Fruit fly (Drosophila melanogaster) whole organism, embryonic: ENCODE measurements around the gene CG6420.

Experiments used
- Ada2b ChIP-seq: fragments of 200-800 bp; sonication (Bioruptor generic); IDR thresholded peaks from 2 replicates; pipeline ENCODE4 v1.3.6; 2022; ENCODE audit warnings: missing biosample characterization, missing genetic modification characterization
- Atf6 ChIP-seq: fragments of 200-800 bp; sonication (Bioruptor generic); IDR thresholded peaks from 2 replicates; pipeline ENCODE4 v1.3.6; 2022; ENCODE audit warnings: missing biosample characterization, missing genetic modification characterization
- B-H1 ChIP-seq: fragments of 200-800 bp; sonication (Bioruptor generic); IDR thresholded peaks from 3 replicates; pipeline ENCODE4 v1.3.6; 2022; ENCODE audit warnings: missing biosample characterization, missing genetic modification characterization
- CG10209 ChIP-seq: fragments of 200-800 bp; sonication (Bioruptor generic); optimal IDR thresholded peaks from 3 replicates; lab custom pipeline; 2017; ENCODE audit warnings: missing biosample characterization, mild to moderate bottlenecking, missing genetic modification characterization, missing genetic modification reagents
- CG10462 ChIP-seq: fragments of 200-800 bp; sonication (Bioruptor generic); optimal IDR thresholded peaks from 2 replicates; lab custom pipeline; 2016; ENCODE audit warnings: missing biosample characterization, missing genetic modification characterization
- CG11504 ChIP-seq: fragments of 200-800 bp; sonication (Bioruptor generic); optimal IDR thresholded peaks from 3 replicates; lab custom pipeline; 2019; ENCODE audit warnings: missing biosample characterization, mild to moderate bottlenecking, missing genetic modification characterization, moderate library complexity
- CG11696 ChIP-seq: fragments of 200-800 bp; sonication (Bioruptor generic); IDR thresholded peaks from 2 replicates; pipeline ENCODE4 v1.3.6; 2022; ENCODE audit warnings: missing biosample characterization, missing genetic modification characterization
- CG12104 ChIP-seq: fragments of 200-800 bp; sonication (Bioruptor generic); optimal IDR thresholded peaks from 3 replicates; lab custom pipeline; 2016; ENCODE audit warnings: missing biosample characterization, missing genetic modification characterization
- CG12219 ChIP-seq: fragments of 200-800 bp; sonication (Bioruptor generic); optimal IDR thresholded peaks from 3 replicates; lab custom pipeline; 2018; ENCODE audit warnings: missing biosample characterization, mild to moderate bottlenecking, missing genetic modification characterization
- CG1233 ChIP-seq: fragments of 200-800 bp; sonication (Bioruptor generic); optimal IDR thresholded peaks from 4 replicates; lab custom pipeline; 2018; ENCODE audit warnings: missing biosample characterization, mild to moderate bottlenecking, missing genetic modification characterization
- CG12744 ChIP-seq: fragments of 200-800 bp; sonication (Bioruptor generic); optimal IDR thresholded peaks from 2 replicates; lab custom pipeline; 2016; ENCODE audit warnings: missing biosample characterization, missing genetic modification characterization
- CG14050 ChIP-seq: fragments of 200-800 bp; sonication (Bioruptor generic); IDR thresholded peaks from 3 replicates; pipeline ENCODE4 v1.3.6; 2022; ENCODE audit warnings: missing biosample characterization, missing genetic modification characterization
- CG14710 ChIP-seq: fragments of 200-800 bp; sonication (Bioruptor generic); optimal IDR thresholded peaks from 3 replicates; lab custom pipeline; 2019; ENCODE audit warnings: missing biosample characterization, mild to moderate bottlenecking, missing genetic modification characterization, moderate library complexity
- CG14860 ChIP-seq: fragments of 200-800 bp; sonication (Bioruptor generic); IDR thresholded peaks from 3 replicates; pipeline ENCODE4 v1.3.6; 2022; ENCODE audit warnings: missing biosample characterization, missing genetic modification characterization; ENCODE audit not compliant: partially characterized antibody
- CG15073 ChIP-seq: fragments of 200-800 bp; sonication (Bioruptor generic); optimal IDR thresholded peaks from 2 replicates; lab custom pipeline; 2016; ENCODE audit warnings: missing biosample characterization, missing genetic modification characterization
- CG16779 ChIP-seq: fragments of 200-800 bp; sonication (Bioruptor generic); IDR thresholded peaks from 2 replicates; pipeline ENCODE4 v1.3.6; 2022; ENCODE audit warnings: missing biosample characterization, missing genetic modification characterization
- CG16813 ChIP-seq: fragments of 200-800 bp; sonication (Bioruptor generic); IDR thresholded peaks from 3 replicates; pipeline ENCODE4 v1.3.6; 2022; ENCODE audit warnings: missing biosample characterization, missing genetic modification characterization; ENCODE audit not compliant: partially characterized antibody
- CG16815 ChIP-seq: fragments of 200-800 bp; sonication (Bioruptor generic); optimal IDR thresholded peaks from 3 replicates; lab custom pipeline; 2017; ENCODE audit warnings: missing biosample characterization, mild to moderate bottlenecking, missing genetic modification characterization
- CG18476 ChIP-seq: fragments of 200-800 bp; sonication (Bioruptor generic); optimal IDR thresholded peaks from 2 replicates; lab custom pipeline; 2016; ENCODE audit warnings: missing biosample characterization, mild to moderate bottlenecking, missing genetic modification characterization
- CG2120 ChIP-seq: fragments of 200-800 bp; sonication (Bioruptor generic); optimal IDR thresholded peaks from 3 replicates; lab custom pipeline; 2016; ENCODE audit warnings: missing biosample characterization, missing genetic modification characterization
- CG3163 ChIP-seq: fragments of 200-800 bp; sonication (Bioruptor generic); optimal IDR thresholded peaks from 3 replicates; lab custom pipeline; 2016; ENCODE audit warnings: missing biosample characterization, missing genetic modification characterization
- CG32767 ChIP-seq: fragments of 200-800 bp; sonication (Bioruptor generic); IDR thresholded peaks from 2 replicates; pipeline ENCODE4 v1.3.6; 2022; ENCODE audit warnings: missing biosample characterization, missing genetic modification characterization
- CG3847 ChIP-seq: fragments of 200-800 bp; sonication (Bioruptor generic); IDR thresholded peaks from 2 replicates; pipeline ENCODE4 v1.3.6; 2022; ENCODE audit warnings: missing biosample characterization, missing genetic modification characterization
- CG4730 ChIP-seq: fragments of 200-800 bp; sonication (Bioruptor generic); IDR thresholded peaks from 2 replicates; pipeline ENCODE4 v1.3.6; 2022; ENCODE audit warnings: missing biosample characterization, missing genetic modification characterization
- CG6175 ChIP-seq: fragments of 200-800 bp; sonication (Bioruptor generic); IDR thresholded peaks from 3 replicates; pipeline ENCODE4 v1.3.6; 2022; ENCODE audit warnings: missing biosample characterization, missing genetic modification characterization
- CG7963 ChIP-seq: fragments of 200-800 bp; sonication (Bioruptor generic); IDR thresholded peaks from 3 replicates; pipeline ENCODE4 v1.3.6; 2022; ENCODE audit warnings: missing biosample characterization, missing genetic modification characterization; ENCODE audit not compliant: partially characterized antibody
- CG8089 ChIP-seq: fragments of 200-800 bp; sonication (Bioruptor generic); optimal IDR thresholded peaks from 3 replicates; lab custom pipeline; 2016; ENCODE audit warnings: missing biosample characterization, missing genetic modification characterization
- CoRest ChIP-seq: fragments of 200-800 bp; sonication (Bioruptor generic); optimal IDR thresholded peaks from 3 replicates; lab custom pipeline; 2018; ENCODE audit warnings: missing biosample characterization, mild to moderate bottlenecking, missing genetic modification characterization, moderate library complexity
- Dll ChIP-seq: fragments of 200-800 bp; sonication (Bioruptor generic); IDR thresholded peaks from 4 replicates; pipeline ENCODE4 v1.3.6; 2022; ENCODE audit warnings: missing biosample characterization, missing genetic modification characterization; ENCODE audit not compliant: partially characterized antibody
- ERR ChIP-seq: fragments of 200-800 bp; sonication (Bioruptor generic); optimal IDR thresholded peaks from 2 replicates; lab custom pipeline; 2016; ENCODE audit warnings: missing biosample characterization, missing genetic modification characterization
- HLH54F ChIP-seq: fragments of 200-800 bp; sonication (Bioruptor generic); optimal IDR thresholded peaks from 3 replicates; lab custom pipeline; 2016; ENCODE audit warnings: missing biosample characterization, missing genetic modification characterization
- Hand ChIP-seq: fragments of 200-800 bp; sonication (Bioruptor generic); optimal IDR thresholded peaks from 2 replicates; lab custom pipeline; 2017; ENCODE audit warnings: mild to moderate bottlenecking, missing biosample characterization, missing genetic modification reagents, missing genetic modification characterization
- Hmx ChIP-seq: fragments of 200-800 bp; sonication (Bioruptor generic); optimal IDR thresholded peaks from 2 replicates; lab custom pipeline; 2016; ENCODE audit warnings: missing biosample characterization, missing genetic modification characterization
- Mad ChIP-seq: fragments of 200-800 bp; sonication (Bioruptor generic); optimal IDR thresholded peaks from 2 replicates; lab custom pipeline; 2016; ENCODE audit warnings: missing biosample characterization, missing genetic modification characterization
- Med ChIP-seq: fragments of 200-800 bp; sonication (Bioruptor generic); peaks from one replicate; lab custom pipeline; 2016; ENCODE audit warnings: missing biosample characterization, missing genetic modification characterization, mild to moderate bottlenecking, inconsistent platforms, moderate library complexity
- NFAT ChIP-seq: fragments of 200-800 bp; sonication (Bioruptor generic); IDR thresholded peaks from 2 replicates; pipeline ENCODE4 v1.3.6; 2022; ENCODE audit warnings: missing biosample characterization, missing genetic modification characterization
- Rfx ChIP-seq: fragments of 200-800 bp; sonication (Bioruptor generic); IDR thresholded peaks from 2 replicates; pipeline ENCODE4 v1.3.6; 2022; ENCODE audit warnings: missing biosample characterization, missing genetic modification characterization
- Sin3A ChIP-seq: fragments of >200 bp; optimal IDR thresholded peaks from 2 replicates; lab custom pipeline; 2018
- bowl ChIP-seq: fragments of 200-800 bp; sonication (Bioruptor generic); IDR thresholded peaks from 2 replicates; pipeline ENCODE4 v1.3.6; 2022; ENCODE audit warnings: missing biosample characterization, missing genetic modification characterization
- dan ChIP-seq: fragments of 200-800 bp; sonication (Bioruptor generic); IDR thresholded peaks from 2 replicates; pipeline ENCODE4 v1.3.6; 2022; ENCODE audit warnings: missing biosample characterization, missing genetic modification characterization
- fu2 ChIP-seq: fragments of 200-800 bp; sonication (Bioruptor generic); optimal IDR thresholded peaks from 2 replicates; lab custom pipeline; 2016; ENCODE audit warnings: missing biosample characterization, missing genetic modification characterization
- gem ChIP-seq: fragments of 200-800 bp; sonication (Bioruptor generic); optimal IDR thresholded peaks from 2 replicates; lab custom pipeline; 2019; ENCODE audit warnings: missing biosample characterization, mild to moderate bottlenecking, missing genetic modification characterization, moderate library complexity
- gro ChIP-seq: fragments of 200-800 bp; sonication (Bioruptor generic); optimal IDR thresholded peaks from 2 replicates; lab custom pipeline; 2016; ENCODE audit warnings: missing biosample characterization, missing genetic modification characterization
- h ChIP-seq: fragments of >200 bp; optimal IDR thresholded peaks from 2 replicates; lab custom pipeline; 2017
- ken ChIP-seq: fragments of 200-800 bp; sonication (Bioruptor generic); IDR thresholded peaks from 3 replicates; pipeline ENCODE4 v1.3.6; 2022; ENCODE audit warnings: missing biosample characterization, missing genetic modification characterization
- lilli ChIP-seq: fragments of 200-800 bp; sonication (Bioruptor generic); optimal IDR thresholded peaks from 3 replicates; lab custom pipeline; 2016; ENCODE audit warnings: missing biosample characterization, missing genetic modification characterization
- luna ChIP-seq: fragments of 200-800 bp; sonication (Bioruptor generic); optimal IDR thresholded peaks from 2 replicates; lab custom pipeline; 2016; ENCODE audit warnings: missing biosample characterization, missing genetic modification characterization
- org-1 ChIP-seq: fragments of 200-800 bp; sonication (Bioruptor generic); optimal IDR thresholded peaks from 2 replicates; lab custom pipeline; 2017; ENCODE audit warnings: missing biosample characterization, missing genetic modification characterization
- psq ChIP-seq: fragments of 200-800 bp; sonication (Bioruptor generic); optimal IDR thresholded peaks from 2 replicates; lab custom pipeline; 2017; ENCODE audit warnings: missing biosample characterization, missing genetic modification characterization
- ranshi ChIP-seq: fragments of 200-800 bp; sonication (Bioruptor generic); IDR thresholded peaks from 2 replicates; pipeline ENCODE4 v1.3.6; 2022; ENCODE audit warnings: missing biosample characterization, missing genetic modification characterization
- trh ChIP-seq: fragments of 200-800 bp; sonication (Bioruptor generic); optimal IDR thresholded peaks from 2 replicates; lab custom pipeline; 2016; ENCODE audit warnings: missing biosample characterization, missing genetic modification characterization
- vvl ChIP-seq: fragments of 200-800 bp; sonication (Bioruptor generic); IDR thresholded peaks from 2 replicates; pipeline ENCODE4 v1.3.6; 2022; ENCODE audit warnings: missing biosample characterization, missing genetic modification characterization
- zen2 ChIP-seq: fragments of 200-800 bp; sonication (Bioruptor generic); IDR thresholded peaks from 3 replicates; pipeline ENCODE4 v1.3.6; 2022; ENCODE audit warnings: missing biosample characterization, missing genetic modification characterization; ENCODE audit not compliant: partially characterized antibody

CG6420 gene

dm6 chr3R:26714109-26714576 lies 10.9 kb downstream of the CG6420 start, which contains the start of gene amon (continued):
- TF ChIP-seq CG12219: peak; percentile 98
- peak; percentile 99 for TF ChIP-seq gro (GFP tag; lab: Kevin White, UChicago)
- no peak for TF ChIP-seq zen2 (GFP tag; lab: Robert Waterston, UW)
- TF ChIP-seq psq (GFP tag; lab: Kevin White, UChicago): peak; percentile 91
- peak; percentile 97 for TF ChIP-seq CG18476 (GFP tag; lab: Kevin White, UChicago)
- TF ChIP-seq CG16779 (GFP tag; lab: Robert Waterston, UW): peak; percentile 98
- TF ChIP-seq CG6175 (GFP tag; lab: Robert Waterston, UW): peak; percentile 98
- TF ChIP-seq B-H1 (GFP tag; lab: Robert Waterston, UW): peak; percentile 97
- peak; percentile 92 for TF ChIP-seq CG11696
- TF ChIP-seq CG15073 (GFP tag; lab: Kevin White, UChicago): peak; percentile 80
- TF ChIP-seq gem (tag; lab: Kevin White, UChicago): peak; percentile 98
- TF ChIP-seq CG2120 (GFP tag; lab: Kevin White, UChicago): peak; percentile 100
- TF ChIP-seq CG14050 (GFP tag; lab: Robert Waterston, UW): peak; percentile 98
- TF ChIP-seq lilli (GFP tag; lab: Kevin White, UChicago): peak; percentile 99
- TF ChIP-seq Sin3A: no peak
- peak; percentile 77 for TF ChIP-seq CG14710
- TF ChIP-seq CG16813: no peak
- peak; percentile 97 for TF ChIP-seq CG1233 (GFP tag; lab: Kevin White, UChicago)
- TF ChIP-seq CG32767: peak; percentile 97
- TF ChIP-seq CG12104 (GFP tag; lab: Kevin White, UChicago): peak; percentile 94
- TF ChIP-seq vvl (GFP tag; lab: Robert Waterston, UW): peak; percentile 99
- peak; percentile 99 for TF ChIP-seq Atf6
- peak; percentile 99 for TF ChIP-seq Ada2b (GFP tag; lab: Robert Waterston, UW)
- TF ChIP-seq ranshi (GFP tag; lab: Robert Waterston, UW): peak; percentile 99
- no peak for TF ChIP-seq CG7963 (GFP tag; lab: Robert Waterston, UW)
- peak; percentile 92 for TF ChIP-seq trh (GFP tag; lab: Kevin White, UChicago)
- peak; percentile 97 for TF ChIP-seq CoRest
- TF ChIP-seq CG3163: peak; percentile 92
- TF ChIP-seq ken: peak; percentile 99
- peak; percentile 93 for TF ChIP-seq Hmx (GFP tag; lab: Kevin White, UChicago)
- TF ChIP-seq ERR (GFP tag; lab: Kevin White, UChicago): peak; percentile 98
- no peak for TF ChIP-seq CG14860
- TF ChIP-seq Med: peak; percentile 100
- peak; percentile 95 for TF ChIP-seq CG10462
- TF ChIP-seq org-1 (GFP tag; lab: Kevin White, UChicago): peak; percentile 100
- peak; percentile 99 for TF ChIP-seq fu2
- TF ChIP-seq CG11504 (tag; lab: Kevin White, UChicago): peak; percentile 97
- TF ChIP-seq CG3847 (GFP tag; lab: Robert Waterston, UW): peak; percentile 99
- peak; percentile 95 for TF ChIP-seq CG8089 (GFP tag; lab: Kevin White, UChicago)
- peak; percentile 99 for TF ChIP-seq HLH54F (GFP tag; lab: Kevin White, UChicago)
- peak; percentile 76 for TF ChIP-seq dan (GFP tag; lab: Robert Waterston, UW)
- TF ChIP-seq CG16815 (GFP tag; lab: Kevin White, UChicago): peak; percentile 95
- peak; percentile 100 for TF ChIP-seq Hand (GFP tag; lab: Kevin White, UChicago)
- peak; percentile 99 for TF ChIP-seq NFAT (GFP tag; lab: Robert Waterston, UW)
- TF ChIP-seq bowl: peak; percentile 96
- peak; percentile 98 for TF ChIP-seq CG4730 (GFP tag; lab: Robert Waterston, UW)
- peak; percentile 100 for TF ChIP-seq Rfx (GFP tag; lab: Robert Waterston, UW)
- TF ChIP-seq luna (GFP tag; lab: Kevin White, UChicago): peak; percentile 97
- no peak for TF ChIP-seq h
- peak; percentile 97 for TF ChIP-seq Mad (GFP tag; lab: Kevin White, UChicago)
- TF ChIP-seq Dll (GFP tag; lab: Robert Waterston, UW): no peak
- peak; percentile 98 for TF ChIP-seq CG10209 (GFP tag; lab: Kevin White, UChicago)
- peak; percentile 98 for TF ChIP-seq CG12744 (GFP tag; lab: Kevin White, UChicago)
